Worm (Caenorhabditis elegans): ENCODE measurements around the gene lelo-1.
A peak's percentile ranks its signal among the peaks of the same experiment; 100 is the strongest.

Gene lelo-1

DNA sequence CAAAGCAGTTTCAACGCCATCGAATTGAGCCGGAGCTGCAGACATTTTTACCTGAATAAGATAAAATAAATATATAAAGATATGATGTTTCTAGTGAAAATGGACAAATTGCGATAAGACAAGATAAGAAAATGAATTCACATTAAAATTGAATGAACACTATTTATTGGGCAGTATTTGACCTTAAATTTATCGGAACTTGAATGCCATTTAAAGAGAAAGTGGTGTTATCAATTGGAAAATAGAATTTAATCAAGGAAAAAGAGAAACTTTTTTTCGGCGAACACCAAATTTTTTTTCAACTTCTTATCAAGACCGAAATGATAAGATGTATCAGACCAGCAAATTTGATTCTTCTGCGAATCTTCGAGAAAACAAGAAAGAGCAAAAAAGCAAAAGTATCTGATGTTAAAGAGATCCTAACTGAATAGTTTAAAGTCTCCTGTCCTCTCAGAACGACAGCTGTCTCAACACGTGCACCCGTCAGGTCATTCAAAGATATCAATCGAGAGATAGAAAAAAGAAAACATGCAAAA is 44.0 kb downstream of the lelo-1 start, which contains the start of gene upb-1:
Gene upb-1 (minus strand): TSS at position 51 of the 536 bp plus-strand sequence.
- TF ChIP-seq nhr-11 (tag; optimal IDR thresholded peaks at IDR 0.05) (no peak), elt-2 (tag; optimal IDR thresholded peaks at IDR 0.05) (peak; percentile 78), nhr-43 (tag; optimal IDR thresholded peaks at IDR 0.05; ENCODE audit: poor library complexity, severe bottlenecking) (no peak), unc-39 (tag; optimal IDR thresholded peaks at IDR 0.05) (no peak), mdl-1 (tag; optimal IDR thresholded peaks at IDR 0.05) (no peak), nfya-1 (tag; optimal IDR thresholded peaks at IDR 0.05; ENCODE audit: insufficient read depth) (no peak), nhr-237 (tag; optimal IDR thresholded peaks at IDR 0.05) (no peak), daf-12 (tag; optimal IDR thresholded peaks at IDR 0.05) (no peak)

DNA sequence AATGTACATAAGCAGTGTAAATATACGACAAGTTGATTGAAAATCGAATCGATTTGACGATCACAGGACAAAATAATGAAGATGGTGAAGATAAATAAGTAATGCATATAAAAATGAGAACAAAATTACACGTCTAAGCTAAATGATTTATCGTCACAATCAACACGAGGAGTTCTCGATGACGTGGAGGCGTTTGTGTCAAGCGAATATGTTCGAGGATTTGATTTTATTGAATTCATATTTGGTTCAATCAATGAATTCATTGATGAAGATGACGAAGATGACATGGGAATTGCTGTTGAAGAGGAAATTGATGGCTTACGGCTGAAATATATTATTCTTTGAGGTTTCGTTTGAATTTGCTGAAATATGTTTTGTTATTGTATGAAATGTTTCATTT is 46.4 kb downstream of the lelo-1 start, which contains the start of gene nyn-3:
Gene nyn-3 (minus strand): TSS at position 101 of the 400 bp plus-strand sequence.
- TF ChIP-seq aly-2 (tag; optimal IDR thresholded peaks at IDR 0.05) (no peak), elt-2 (tag; optimal IDR thresholded peaks at IDR 0.05) (no peak), pha-4 (tag; optimal IDR thresholded peaks at IDR 0.05) (no peak), ztf-4 (tag; optimal IDR thresholded peaks at IDR 0.05) (no peak), hmg-11 (tag; optimal IDR thresholded peaks at IDR 0.05) (no peak), skn-1 (tag; optimal IDR thresholded peaks at IDR 0.05) (no peak), sea-2 (GFP tag; optimal IDR thresholded peaks at IDR 0.05) (no peak), pqm-1 (tag; optimal IDR thresholded peaks at IDR 0.05) (no peak), nhr-67 (tag; optimal IDR thresholded peaks at IDR 0.05) (no peak)

DNA sequence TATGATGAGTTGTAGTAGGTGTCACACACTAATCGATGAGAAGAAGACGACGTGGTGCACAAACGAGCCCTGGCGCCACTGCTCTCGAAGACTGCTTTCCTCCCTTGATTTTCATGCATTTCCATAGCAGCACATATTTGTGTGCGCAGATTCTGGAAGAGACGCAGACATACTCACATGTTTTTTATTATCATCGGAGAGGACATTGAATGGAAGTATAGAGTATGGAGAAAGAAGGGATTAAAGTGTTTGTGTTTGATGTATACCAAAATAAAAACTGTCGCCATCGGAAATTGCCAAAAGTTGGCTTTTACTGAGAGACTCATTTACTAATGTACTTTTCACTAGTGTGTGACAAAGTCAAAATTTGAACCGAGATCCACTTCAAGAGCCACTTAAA is 48.1 kb downstream of the lelo-1 start, which contains the start of gene mps-1:
Gene mps-1 (minus strand): TSS at position 101 of the 400 bp plus-strand sequence.
- TF ChIP-seq hmg-11 (tag; optimal IDR thresholded peaks at IDR 0.05) = no peak
- TF ChIP-seq pha-4 (tag; optimal IDR thresholded peaks at IDR 0.05) = no peak
- no peak for TF ChIP-seq jun-1 (tag; optimal IDR thresholded peaks at IDR 0.05)

All from whole organism, L3 larva.